Worm (Caenorhabditis elegans) whole organism, mixed stage, embryonic: ENCODE measurements around the gene srt-7.

Experiments used
- M03D4.4 ChIP-seq: sonication (generic microtip); optimal IDR thresholded peaks from 2 replicates; lab custom pipeline; 2017; ENCODE audit warnings: mild to moderate bottlenecking, missing genetic modification characterization, missing compliant biosample characterization
- bed-3 ChIP-seq: fragments of 200-800 bp; sonication (Bioruptor generic); optimal IDR thresholded peaks from 3 replicates; lab custom pipeline; 2018; ENCODE audit warnings: mild to moderate bottlenecking, missing genetic modification characterization, moderate library complexity, missing compliant biosample characterization
- blmp-1 ChIP-seq: fragments of 150-350 bp; optimal IDR thresholded peaks from 2 replicates; lab custom pipeline; 2014; ENCODE audit warnings: missing biosample characterization, missing genetic modification characterization
- ceh-39 ChIP-seq: fragments of 150-350 bp; optimal IDR thresholded peaks from 2 replicates; lab custom pipeline; 2014; ENCODE audit warnings: missing biosample characterization, missing genetic modification characterization
- ceh-43 ChIP-seq: fragments of 200-800 bp; sonication (Bioruptor generic); optimal IDR thresholded peaks from 2 replicates; lab custom pipeline; 2018; ENCODE audit warnings: mild to moderate bottlenecking, missing genetic modification characterization, moderate library complexity, missing compliant biosample characterization
- ceh-83 ChIP-seq: fragments of 200-800 bp; sonication (Bioruptor generic); optimal IDR thresholded peaks from 2 replicates; lab custom pipeline; 2018; ENCODE audit warnings: mild to moderate bottlenecking, missing genetic modification characterization, missing compliant biosample characterization
- cnd-1 ChIP-seq: fragments of 200-800 bp; sonication (Bioruptor generic); optimal IDR thresholded peaks from 2 replicates; lab custom pipeline; 2018; ENCODE audit warnings: mild to moderate bottlenecking, missing genetic modification characterization, missing compliant biosample characterization
- drap-1 ChIP-seq: fragments of 200-800 bp; sonication (Bioruptor generic); optimal IDR thresholded peaks from 3 replicates; lab custom pipeline; 2018; ENCODE audit warnings: mild to moderate bottlenecking, missing genetic modification characterization, missing compliant biosample characterization
- elt-1 ChIP-seq: sonication (generic microtip); optimal IDR thresholded peaks from 2 replicates; lab custom pipeline; 2017; ENCODE audit warnings: missing genetic modification characterization, mild to moderate bottlenecking, missing compliant biosample characterization, antibody characterized with exemption, moderate library complexity, borderline replicate concordance; ENCODE audit not compliant: insufficient read depth
- elt-3 ChIP-seq: fragments of 150-350 bp; optimal IDR thresholded peaks from 2 replicates; lab custom pipeline; 2014; ENCODE audit warnings: missing biosample characterization, missing genetic modification characterization
- flh-1 ChIP-seq: fragments of 200-800 bp; sonication (Bioruptor generic); optimal IDR thresholded peaks from 2 replicates; lab custom pipeline; 2018; ENCODE audit warnings: mild to moderate bottlenecking, missing genetic modification characterization, moderate library complexity, missing compliant biosample characterization
- ham-2 ChIP-seq: fragments of 200-800 bp; sonication (Bioruptor generic); optimal IDR thresholded peaks from 2 replicates; lab custom pipeline; 2018; ENCODE audit warnings: mild to moderate bottlenecking, missing genetic modification characterization, missing compliant biosample characterization
- lin-13 ChIP-seq: fragments of 150-350 bp; optimal IDR thresholded peaks from 2 replicates; lab custom pipeline; 2014; ENCODE audit warnings: missing biosample characterization, missing genetic modification characterization
- lsy-2 ChIP-seq: fragments of 150-350 bp; optimal IDR thresholded peaks from 2 replicates; lab custom pipeline; 2014; ENCODE audit warnings: missing biosample characterization, missing genetic modification characterization
- mep-1 ChIP-seq: fragments of 150-350 bp; optimal IDR thresholded peaks from 2 replicates; lab custom pipeline; 2017; ENCODE audit warnings: missing biosample characterization, missing genetic modification reagents, missing genetic modification characterization, inconsistent platforms
- mls-2 ChIP-seq: sonication (generic microtip); optimal IDR thresholded peaks from 2 replicates; lab custom pipeline; 2016; ENCODE audit warnings: mild to moderate bottlenecking, missing genetic modification characterization, moderate library complexity, missing compliant biosample characterization
- nhr-12 ChIP-seq: fragments of 150-350 bp; optimal IDR thresholded peaks from 2 replicates; lab custom pipeline; 2014; ENCODE audit warnings: missing biosample characterization, missing genetic modification characterization
- nhr-2 ChIP-seq: fragments of 150-350 bp; optimal IDR thresholded peaks from 2 replicates; lab custom pipeline; 2014; ENCODE audit warnings: missing biosample characterization, missing genetic modification characterization
- nhr-28 ChIP-seq: fragments of 150-350 bp; optimal IDR thresholded peaks from 2 replicates; lab custom pipeline; 2014; ENCODE audit warnings: missing biosample characterization, missing genetic modification characterization
- nhr-76 ChIP-seq: sonication (generic microtip); optimal IDR thresholded peaks from 2 replicates; lab custom pipeline; 2017; ENCODE audit warnings: missing biosample characterization, missing genetic modification characterization
- pha-4 ChIP-seq: fragments of 150-350 bp; optimal IDR thresholded peaks from 2 replicates; lab custom pipeline; 2018; ENCODE audit warnings: missing biosample characterization, missing genetic modification reagents, missing genetic modification characterization
- snpc-4 ChIP-seq: fragments of 150-350 bp; optimal IDR thresholded peaks from 2 replicates; lab custom pipeline; 2014; ENCODE audit warnings: missing biosample characterization, missing genetic modification characterization
- sptf-1 ChIP-seq: sonication (generic microtip); optimal IDR thresholded peaks from 2 replicates; lab custom pipeline; 2017; ENCODE audit warnings: mild to moderate bottlenecking, missing genetic modification characterization, moderate library complexity, missing compliant biosample characterization
- tbx-8 ChIP-seq: fragments of 200-800 bp; sonication (Bioruptor generic); optimal IDR thresholded peaks from 2 replicates; lab custom pipeline; 2018; ENCODE audit warnings: mild to moderate bottlenecking, missing genetic modification characterization, moderate library complexity, missing compliant biosample characterization
- unc-120 ChIP-seq: sonication (generic microtip); optimal IDR thresholded peaks from 2 replicates; lab custom pipeline; 2017; ENCODE audit warnings: missing genetic modification characterization, missing compliant biosample characterization; ENCODE audit not compliant: poor library complexity, severe bottlenecking
- unc-39 ChIP-seq: fragments of 150-350 bp; optimal IDR thresholded peaks from 2 replicates; lab custom pipeline; 2014; ENCODE audit warnings: missing biosample characterization, missing genetic modification characterization
- unc-62 ChIP-seq: fragments of 150-350 bp; optimal IDR thresholded peaks from 2 replicates; lab custom pipeline; 2014; ENCODE audit warnings: missing biosample characterization, missing genetic modification reagents, missing genetic modification characterization
- ztf-11 ChIP-seq: fragments of 150-350 bp; optimal IDR thresholded peaks from 2 replicates; lab custom pipeline; 2014; ENCODE audit warnings: missing biosample characterization, missing genetic modification characterization

Gene srt-7

ce11 chrV:3040930-3041329, 40.6 kb upstream of the srt-7 start:
- no peak for TF ChIP-seq M03D4.4 (tag; lab: Kevin White, UChicago)
- TF ChIP-seq ztf-11 (tag; lab: Kevin White, UChicago) = no peak
- no peak for TF ChIP-seq ceh-43 (GFP tag; lab: Kevin White, UChicago)
- TF ChIP-seq snpc-4 (tag; lab: Kevin White, UChicago) = no peak
- TF ChIP-seq unc-39 = no peak
- no peak for TF ChIP-seq drap-1 (GFP tag; lab: Kevin White, UChicago)

ce11 chrV:3044837-3045236, 36.7 kb upstream of the srt-7 start, which contains the start of gene F59D6.1:
Gene F59D6.1, plus strand, starts transcription at chrV:3045137.
- TF ChIP-seq snpc-4 (tag; lab: Kevin White, UChicago) = no peak
- TF ChIP-seq ham-2 (GFP tag; lab: Kevin White, UChicago) = no peak
- no peak for TF ChIP-seq flh-1
- no peak for TF ChIP-seq nhr-12 (tag; lab: Kevin White, UChicago)
- TF ChIP-seq bed-3 (GFP tag; lab: Kevin White, UChicago) = no peak
- TF ChIP-seq, all 35 proteins: peak for 0

- TF ChIP-seq cnd-1 (tag; lab: Kevin White, UChicago) (no peak), drap-1 (GFP tag; lab: Kevin White, UChicago) (no peak), blmp-1 (tag; lab: Kevin White, UChicago) (no peak), unc-62 (GFP tag; lab: Kevin White, UChicago) (no peak), pha-4 (no peak), unc-120 (tag; lab: Kevin White, UChicago) (no peak)
Observed at ce11 chrV:3046364-3046763, 35.2 kb upstream of the srt-7 start.

ce11 chrV:3054254-3054653, 27.3 kb upstream of the srt-7 start, which contains the start of gene C50H11.8:
Gene C50H11.8, plus strand, starts transcription at chrV:3054554.
- no peak for TF ChIP-seq ztf-11 (tag; lab: Kevin White, UChicago)
- no peak for TF ChIP-seq elt-3 (tag; lab: Kevin White, UChicago)
- TF ChIP-seq M03D4.4 (tag; lab: Kevin White, UChicago) = no peak
- TF ChIP-seq pha-4 = no peak
- no peak for TF ChIP-seq nhr-76 (tag; lab: Kevin White, UChicago)
- no peak for TF ChIP-seq cnd-1 (tag; lab: Kevin White, UChicago)
- TF ChIP-seq sptf-1 (tag; lab: Kevin White, UChicago) = no peak
- TF ChIP-seq mep-1 (tag; lab: Kevin White, UChicago) = no peak
- no peak for TF ChIP-seq elt-1 (tag; lab: Kevin White, UChicago)
- TF ChIP-seq lsy-2 (tag; lab: Kevin White, UChicago) = no peak
- no peak for TF ChIP-seq flh-1
- no peak for TF ChIP-seq nhr-28 (tag; lab: Kevin White, UChicago)
- TF ChIP-seq ceh-83 (GFP tag; lab: Kevin White, UChicago) = no peak
- TF ChIP-seq lin-13 (tag; lab: Kevin White, UChicago) = no peak
- no peak for TF ChIP-seq nhr-2
- no peak for TF ChIP-seq ceh-39
- no peak for TF ChIP-seq nhr-12 (tag; lab: Kevin White, UChicago)

- TF ChIP-seq elt-3 (tag; lab: Kevin White, UChicago) (no peak), tbx-8 (GFP tag; lab: Kevin White, UChicago) (no peak), snpc-4 (tag; lab: Kevin White, UChicago) (no peak), ceh-43 (GFP tag; lab: Kevin White, UChicago) (no peak), unc-120 (tag; lab: Kevin White, UChicago) (no peak), ceh-39 (no peak), sptf-1 (tag; lab: Kevin White, UChicago) (no peak), nhr-76 (tag; lab: Kevin White, UChicago) (no peak)
Observed at ce11 chrV:3058996-3059395, 22.6 kb upstream of the srt-7 start, which contains the start of gene str-244. Gene str-244, minus strand, starts transcription at chrV:3059096.

- no peak for TF ChIP-seq elt-3 (tag; lab: Kevin White, UChicago)
- no peak for TF ChIP-seq M03D4.4 (tag; lab: Kevin White, UChicago)
- TF ChIP-seq lin-13 (tag; lab: Kevin White, UChicago) = no peak
- no peak for TF ChIP-seq unc-62 (GFP tag; lab: Kevin White, UChicago)
- TF ChIP-seq snpc-4 (tag; lab: Kevin White, UChicago) = no peak
- TF ChIP-seq cnd-1 (tag; lab: Kevin White, UChicago) = no peak
- TF ChIP-seq lsy-2 (tag; lab: Kevin White, UChicago) = no peak
- no peak for TF ChIP-seq flh-1
- no peak for TF ChIP-seq ceh-83 (GFP tag; lab: Kevin White, UChicago)
- no peak for TF ChIP-seq pha-4
- no peak for TF ChIP-seq elt-1 (tag; lab: Kevin White, UChicago)
- no peak for TF ChIP-seq ztf-11 (tag; lab: Kevin White, UChicago)
- no peak for TF ChIP-seq nhr-2
- no peak for TF ChIP-seq sptf-1 (tag; lab: Kevin White, UChicago)
- no peak for TF ChIP-seq mls-2 (tag; lab: Kevin White, UChicago)
Observed at ce11 chrV:3062078-3062477, 19.5 kb upstream of the srt-7 start, which contains the start of gene srt-15. Gene srt-15, minus strand, starts transcription at chrV:3062178.
